Fruit fly (Drosophila melanogaster) whole organism, embryonic: Measurements from ENCODE around the gene Jupiter.

Source experiments
- Bteb2 ChIP-seq: fragments of 200-800 bp; sonication (Bioruptor generic); optimal IDR thresholded peaks from 2 replicates; lab custom pipeline; 2016; ENCODE audit warnings: missing biosample characterization, missing genetic modification characterization
- CG10543 ChIP-seq: fragments of 200-800 bp; sonication (Bioruptor generic); optimal IDR thresholded peaks from 3 replicates; lab custom pipeline; 2017; ENCODE audit warnings: missing biosample characterization, mild to moderate bottlenecking, missing genetic modification characterization, moderate library complexity
- CG10654 ChIP-seq: fragments of 200-800 bp; sonication (Bioruptor generic); optimal IDR thresholded peaks from 2 replicates; lab custom pipeline; 2016; ENCODE audit warnings: missing biosample characterization, missing genetic modification characterization
- CG11695 ChIP-seq: fragments of 200-800 bp; sonication (Bioruptor generic); IDR thresholded peaks from 3 replicates; pipeline ENCODE4 v1.3.6; 2022; ENCODE audit warnings: missing biosample characterization, missing genetic modification characterization
- CG12236 ChIP-seq: fragments of 200-800 bp; sonication (Bioruptor generic); optimal IDR thresholded peaks from 2 replicates; lab custom pipeline; 2016; ENCODE audit warnings: missing biosample characterization, missing genetic modification characterization
- CG12299 ChIP-seq: fragments of 200-800 bp; sonication (Bioruptor generic); optimal IDR thresholded peaks from 2 replicates; lab custom pipeline; 2018; ENCODE audit warnings: missing biosample characterization, mild to moderate bottlenecking, missing genetic modification characterization
- CG12391 ChIP-seq: fragments of 200-800 bp; sonication (Bioruptor generic); optimal IDR thresholded peaks from 3 replicates; lab custom pipeline; 2018; ENCODE audit warnings: missing biosample characterization, mild to moderate bottlenecking, missing genetic modification characterization, moderate library complexity
- CG13624 ChIP-seq: fragments of 200-800 bp; sonication (Bioruptor generic); optimal IDR thresholded peaks from 2 replicates; lab custom pipeline; 2016; ENCODE audit warnings: missing biosample characterization, missing genetic modification characterization
- CG14860 ChIP-seq: fragments of 200-800 bp; sonication (Bioruptor generic); IDR thresholded peaks from 3 replicates; pipeline ENCODE4 v1.3.6; 2022; ENCODE audit warnings: missing biosample characterization, missing genetic modification characterization; ENCODE audit not compliant: partially characterized antibody
- CG15601 ChIP-seq: fragments of 200-800 bp; sonication (Bioruptor generic); optimal IDR thresholded peaks from 3 replicates; lab custom pipeline; 2019; ENCODE audit warnings: missing biosample characterization, mild to moderate bottlenecking, missing genetic modification characterization, moderate library complexity
- CG18599 ChIP-seq: fragments of 200-800 bp; sonication (Bioruptor generic); optimal IDR thresholded peaks from 3 replicates; lab custom pipeline; 2017; ENCODE audit warnings: missing biosample characterization, missing genetic modification characterization, mild to moderate bottlenecking, moderate library complexity, missing genetic modification reagents
- CG2889 ChIP-seq: fragments of 200-800 bp; sonication (Bioruptor generic); IDR thresholded peaks from 3 replicates; pipeline ENCODE4 v1.3.6; 2022; ENCODE audit warnings: missing biosample characterization, missing genetic modification characterization
- CG32532 ChIP-seq: fragments of 200-800 bp; sonication (Bioruptor generic); IDR thresholded peaks from 2 replicates; pipeline ENCODE4 v1.3.6; 2022; ENCODE audit warnings: missing biosample characterization, missing genetic modification characterization
- CG6689 ChIP-seq: fragments of 200-800 bp; sonication (Bioruptor generic); IDR thresholded peaks from 2 replicates; pipeline ENCODE4 v1.3.6; 2022; ENCODE audit warnings: missing biosample characterization, missing genetic modification characterization
- CG7271 ChIP-seq: fragments of 200-800 bp; sonication (Bioruptor generic); optimal IDR thresholded peaks from 2 replicates; lab custom pipeline; 2018; ENCODE audit warnings: missing biosample characterization, mild to moderate bottlenecking, missing genetic modification characterization, moderate library complexity
- CG7839 ChIP-seq: fragments of 200-800 bp; sonication (Bioruptor generic); optimal IDR thresholded peaks from 3 replicates; lab custom pipeline; 2018; ENCODE audit warnings: missing biosample characterization, mild to moderate bottlenecking, missing genetic modification characterization, moderate library complexity
- CG8924 ChIP-seq: fragments of 200-800 bp; optimal IDR thresholded peaks from 3 replicates; lab custom pipeline; 2019; ENCODE audit warnings: missing biosample characterization, mild to moderate bottlenecking, missing genetic modification characterization, moderate library complexity
- CG9609 ChIP-seq: fragments of 200-800 bp; sonication (Bioruptor generic); optimal IDR thresholded peaks from 3 replicates; lab custom pipeline; 2016; ENCODE audit warnings: missing biosample characterization, missing genetic modification characterization
- Drgx ChIP-seq: fragments of 200-800 bp; sonication (Bioruptor generic); IDR thresholded peaks from 2 replicates; pipeline ENCODE4 v1.3.6; 2022; ENCODE audit warnings: missing biosample characterization, missing genetic modification characterization
- Ets65A ChIP-seq: fragments of 200-800 bp; sonication (Bioruptor generic); peaks from one replicate; lab custom pipeline; 2016; ENCODE audit warnings: missing biosample characterization, missing genetic modification characterization
- HLH54F ChIP-seq: fragments of 200-800 bp; sonication (Bioruptor generic); optimal IDR thresholded peaks from 3 replicates; lab custom pipeline; 2016; ENCODE audit warnings: missing biosample characterization, missing genetic modification characterization
- Hr78 ChIP-seq, 2 experiments: fragments of 200-800 bp in 1 of 2; fragments of >200 bp in 1 of 2; sonication (Bioruptor generic) in 1 of 2; optimal IDR thresholded peaks; 2 replicates each; lab custom pipeline; 2017 to 2019; ENCODE audit warnings: missing biosample characterization in 2 of 2, missing genetic modification characterization in 2 of 2, mild to moderate bottlenecking in 1 of 2, moderate library complexity in 1 of 2
- Med ChIP-seq: fragments of 200-800 bp; sonication (Bioruptor generic); peaks from one replicate; lab custom pipeline; 2016; ENCODE audit warnings: missing biosample characterization, missing genetic modification characterization, mild to moderate bottlenecking, inconsistent platforms, moderate library complexity
- Myb ChIP-seq: fragments of 200-800 bp; sonication (Bioruptor generic); optimal IDR thresholded peaks from 2 replicates; lab custom pipeline; 2016; ENCODE audit warnings: missing biosample characterization, missing genetic modification characterization
- NC2α ChIP-seq: fragments of 200-800 bp; sonication (Bioruptor generic); optimal IDR thresholded peaks from 2 replicates; lab custom pipeline; 2016; ENCODE audit warnings: missing biosample characterization, missing genetic modification characterization
- NK7.1 ChIP-seq: fragments of 200-800 bp; sonication (Bioruptor generic); optimal IDR thresholded peaks from 3 replicates; lab custom pipeline; 2016; ENCODE audit warnings: missing biosample characterization, missing genetic modification characterization
- PHDP ChIP-seq: fragments of 200-800 bp; sonication (Bioruptor generic); optimal IDR thresholded peaks from 3 replicates; lab custom pipeline; 2018; ENCODE audit warnings: missing biosample characterization, mild to moderate bottlenecking, missing genetic modification characterization, moderate library complexity
- Ptx1 ChIP-seq: fragments of 200-800 bp; sonication (Bioruptor generic); IDR thresholded peaks from 2 replicates; pipeline ENCODE4 v1.3.6; 2022; ENCODE audit warnings: missing biosample characterization, missing genetic modification characterization
- Side ChIP-seq: fragments of 200-800 bp; sonication (Bioruptor generic); optimal IDR thresholded peaks from 2 replicates; lab custom pipeline; 2016; ENCODE audit warnings: missing biosample characterization, missing genetic modification characterization
- Usf ChIP-seq: fragments of 200-800 bp; sonication (Bioruptor generic); optimal IDR thresholded peaks from 2 replicates; lab custom pipeline; 2017; ENCODE audit warnings: missing genotype, missing biosample characterization, missing genetic modification characterization
- ab ChIP-seq: fragments of 200-800 bp; sonication (Bioruptor generic); optimal IDR thresholded peaks from 2 replicates; lab custom pipeline; 2016; ENCODE audit warnings: missing biosample characterization, missing genetic modification characterization
- ap ChIP-seq: fragments of 200-800 bp; sonication (Bioruptor generic); IDR thresholded peaks from 2 replicates; pipeline ENCODE4 v1.3.6; 2022; ENCODE audit warnings: missing biosample characterization, missing genetic modification characterization
- bab2 ChIP-seq: fragments of 200-800 bp; sonication (Bioruptor generic); optimal IDR thresholded peaks from 2 replicates; lab custom pipeline; 2016; ENCODE audit warnings: missing biosample characterization, missing genetic modification characterization
- crc ChIP-seq: fragments of 200-800 bp; sonication (Bioruptor generic); optimal IDR thresholded peaks from 2 replicates; lab custom pipeline; 2016; ENCODE audit warnings: missing biosample characterization, missing genetic modification characterization
- dpn ChIP-seq, 2 experiments: fragments of 200-800 bp; sonication (Bioruptor generic); optimal IDR thresholded peaks; 3 replicates each; lab custom pipeline; 2016; ENCODE audit warnings: missing biosample characterization in 2 of 2, missing genetic modification characterization in 2 of 2
- hkb ChIP-seq, 2 experiments: fragments of 200-800 bp in 1 of 2; fragments of >200 bp in 1 of 2; sonication (Bioruptor generic) in 1 of 2; IDR thresholded peaks in 1 of 2; optimal IDR thresholded peaks in 1 of 2; 2 replicates each; pipeline versions ENCODE4 v1.3.6 to Lab custom; 2017 to 2022; ENCODE audit warnings: missing biosample characterization in 1 of 2, missing genetic modification characterization in 1 of 2
- jumu ChIP-seq: fragments of 200-800 bp; sonication (Bioruptor generic); optimal IDR thresholded peaks from 3 replicates; lab custom pipeline; 2016; ENCODE audit warnings: missing biosample characterization, missing genetic modification characterization
- kni ChIP-seq: fragments of 200-800 bp; sonication (Bioruptor generic); optimal IDR thresholded peaks from 3 replicates; lab custom pipeline; 2017; ENCODE audit warnings: mild to moderate bottlenecking, missing biosample characterization, missing genetic modification reagents, missing genetic modification characterization
- otp ChIP-seq: fragments of 200-800 bp; sonication (Bioruptor generic); IDR thresholded peaks from 3 replicates; pipeline ENCODE4, ENCODE4 v1.3.6; 2022; ENCODE audit warnings: missing biosample characterization, missing genetic modification characterization
- pho ChIP-seq: fragments of 200-800 bp; sonication (Bioruptor generic); optimal IDR thresholded peaks from 2 replicates; lab custom pipeline; 2016; ENCODE audit warnings: missing biosample characterization, missing genetic modification characterization
- prd ChIP-seq, 3 experiments: fragments of >200 bp in 2 of 3; fragments of 200-800 bp in 1 of 3; sonication (Bioruptor generic) in 1 of 3; optimal IDR thresholded peaks in 2 of 3; IDR thresholded peaks in 1 of 3; 2 replicates in 2 of 3; 3 replicates in 1 of 3; pipeline versions ENCODE4 v1.3.6 to Lab custom; 2017 to 2022; ENCODE audit warnings: missing biosample characterization in 1 of 3, missing genetic modification characterization in 1 of 3
- row ChIP-seq: fragments of 200-800 bp; sonication (Bioruptor generic); IDR thresholded peaks from 3 replicates; pipeline ENCODE4 v1.3.6; 2022; ENCODE audit warnings: missing biosample characterization, missing genetic modification characterization
- scrt ChIP-seq: fragments of 200-800 bp; sonication (Bioruptor generic); optimal IDR thresholded peaks from 2 replicates; lab custom pipeline; 2018; ENCODE audit warnings: missing biosample characterization, mild to moderate bottlenecking, missing genetic modification characterization, moderate library complexity
- sd ChIP-seq: fragments of 200-800 bp; sonication (Bioruptor generic); optimal IDR thresholded peaks from 3 replicates; lab custom pipeline; 2018; ENCODE audit warnings: missing biosample characterization, mild to moderate bottlenecking, missing genetic modification characterization, moderate library complexity
- sens ChIP-seq: fragments of 200-800 bp; sonication (Bioruptor generic); peaks from one replicate; lab custom pipeline; 2016; ENCODE audit warnings: missing biosample characterization, missing genetic modification characterization
- slou ChIP-seq: fragments of 200-800 bp; sonication (Bioruptor generic); optimal IDR thresholded peaks from 3 replicates; lab custom pipeline; 2016; ENCODE audit warnings: missing biosample characterization, missing genetic modification characterization
- sob ChIP-seq: fragments of 200-800 bp; sonication (Bioruptor generic); IDR thresholded peaks from 2 replicates; pipeline ENCODE4 v1.3.6; 2022; ENCODE audit warnings: missing biosample characterization, missing genetic modification characterization
- trh ChIP-seq: fragments of 200-800 bp; sonication (Bioruptor generic); optimal IDR thresholded peaks from 2 replicates; lab custom pipeline; 2016; ENCODE audit warnings: missing biosample characterization, missing genetic modification characterization
- zf30C ChIP-seq: fragments of 200-800 bp; sonication (Bioruptor generic); optimal IDR thresholded peaks from 3 replicates; lab custom pipeline; 2018; ENCODE audit warnings: missing biosample characterization, mild to moderate bottlenecking, missing genetic modification characterization
- zfh1 ChIP-seq: fragments of 200-800 bp; sonication (Bioruptor generic); IDR thresholded peaks from 3 replicates; pipeline ENCODE4 v1.3.6; 2022; ENCODE audit warnings: missing biosample characterization, missing genetic modification characterization

Gene Jupiter

DNA sequence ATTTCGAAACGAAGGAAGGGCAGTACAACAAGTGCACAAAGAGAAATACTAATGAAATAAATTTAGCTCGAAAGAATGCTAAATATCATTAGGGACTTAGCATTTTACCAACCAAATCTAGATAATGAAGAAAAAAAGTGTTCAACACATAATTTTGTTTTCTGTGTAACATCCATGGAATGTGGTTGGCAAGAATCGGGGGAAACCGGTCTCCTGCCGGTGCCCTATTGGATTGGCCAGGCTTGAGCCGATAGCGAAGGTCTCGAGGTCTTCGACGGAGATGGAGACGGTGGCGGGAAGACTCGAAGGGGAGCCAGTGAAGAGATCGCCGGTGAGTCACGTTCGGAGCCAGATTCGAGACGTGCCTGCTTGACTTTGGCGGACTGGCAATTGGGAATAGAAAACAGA, 38.1 kb upstream of the Jupiter start (continued):
- TF ChIP-seq Myb (GFP tag; lab: Kevin White, UChicago) (no peak), CG7271 (tag; lab: Kevin White, UChicago) (no peak), sens (peak; percentile 81), Usf (GFP tag; lab: Kevin White, UChicago) (no peak), NK7.1 (GFP tag; lab: Kevin White, UChicago) (no peak), trh (GFP tag; lab: Kevin White, UChicago) (no peak), bab2 (GFP tag; lab: Kevin White, UChicago) (peak; percentile 24), Hr78 (GFP tag; optimal IDR thresholded peaks at IDR 0.05; lab: Kevin White, UChicago) (peak in 1 of 2 experiments; percentile 10), prd (optimal IDR thresholded peaks at IDR 0.05; lab: Kevin White, UChicago) (no peak), prd (GFP tag; IDR thresholded peaks at IDR 0.05; lab: Robert Waterston, UW) (peak; percentile 42; the same call in 1 of the 3 replicates), zf30C (GFP tag; lab: Kevin White, UChicago) (peak; percentile 84), pho (peak; percentile 26), HLH54F (GFP tag; lab: Kevin White, UChicago) (peak; percentile 32), kni (GFP tag; lab: Kevin White, UChicago) (peak; percentile 77), scrt (GFP tag; lab: Kevin White, UChicago) (peak; percentile 1), otp (GFP tag; lab: Robert Waterston, UW) (no peak), slou (GFP tag; lab: Kevin White, UChicago) (no peak), PHDP (tag; lab: Kevin White, UChicago) (peak; percentile 44), CG18599 (peak; percentile 44), Bteb2 (GFP tag; lab: Kevin White, UChicago) (peak; percentile 9), crc (GFP tag; lab: Kevin White, UChicago) (peak; percentile 18), ab (no peak), CG11695 (GFP tag; lab: Robert Waterston, UW) (no peak), CG14860 (GFP tag; lab: Robert Waterston, UW) (no peak), Drgx (peak; percentile 73), dpn (GFP tag; optimal IDR thresholded peaks at IDR 0.05; lab: Kevin White, UChicago) (peak; percentile 4 to 41), CG10654 (GFP tag; lab: Kevin White, UChicago) (no peak), CG9609 (GFP tag; lab: Kevin White, UChicago) (no peak), row (GFP tag; lab: Robert Waterston, UW) (peak; percentile 69; the same call in 2 of the 3 replicates), CG32532 (GFP tag; lab: Robert Waterston, UW) (peak; percentile 66), CG12299 (tag; lab: Kevin White, UChicago) (no peak), ap (GFP tag; lab: Robert Waterston, UW) (no peak), NC2α (GFP tag; lab: Kevin White, UChicago) (no peak), Ptx1 (GFP tag; lab: Robert Waterston, UW) (0 out of 2 replicates have a peak, but pooled peaks have one; percentile 17), CG10543 (GFP tag; lab: Kevin White, UChicago) (peak; percentile 9), jumu (GFP tag; lab: Kevin White, UChicago) (peak; percentile 51), Ets65A (GFP tag; lab: Kevin White, UChicago) (peak; percentile 78), hkb (optimal IDR thresholded peaks at IDR 0.05; lab: Kevin White, UChicago) (no peak), hkb (GFP tag; IDR thresholded peaks at IDR 0.05; lab: Robert Waterston, UW) (peak; percentile 39; the same call in 1 of the 2 replicates), CG8924 (tag; lab: Kevin White, UChicago) (peak; percentile 13), sob (GFP tag; lab: Robert Waterston, UW) (peak; percentile 16; the same call in 1 of the 2 replicates), CG6689 (0 out of 2 replicates have a peak, but pooled peaks have one; percentile 24), Side (GFP tag; lab: Kevin White, UChicago) (peak; percentile 22), CG12391 (tag; lab: Kevin White, UChicago) (peak; percentile 47), CG2889 (GFP tag; lab: Robert Waterston, UW) (no peak), CG7839 (tag; lab: Kevin White, UChicago) (peak; percentile 24), Med (GFP tag; lab: Kevin White, UChicago) (peak; percentile 81), zfh1 (peak; percentile 60; the same call in 1 of the 3 replicates), sd (peak; percentile 99), CG13624 (peak; percentile 34), CG15601 (peak; percentile 2), CG12236 (GFP tag; lab: Kevin White, UChicago) (peak; percentile 10)
